Worm (Caenorhabditis elegans): ENCODE measurements around the gene F32H5.1.

F32H5.1 gene

ce11 chrV:13371336-13371735, 13.5 kb upstream of the F32H5.1 start:
- TF ChIP-seq tag-97 (GFP tag; IDR thresholded peaks at IDR 0.05) (no peak), nhr-11 (tag; optimal IDR thresholded peaks at IDR 0.05) (no peak), pha-4 (GFP tag; IDR thresholded peaks at IDR 0.05) (no peak), pha-4 (tag; optimal IDR thresholded peaks at IDR 0.05) (no peak), cey-2 (tag; optimal IDR thresholded peaks at IDR 0.05; ENCODE audit: borderline replicate concordance, insufficient read depth) (peak; percentile 1), fkh-10 (GFP tag; optimal IDR thresholded peaks at IDR 0.05) (no peak), lin-1 (GFP tag; IDR thresholded peaks at IDR 0.05) (no peak), mep-1 (tag; optimal IDR thresholded peaks at IDR 0.05) (peak; percentile 74), daf-12 (tag; optimal IDR thresholded peaks at IDR 0.05) (no peak), lsy-2 (tag; optimal IDR thresholded peaks at IDR 0.05) (peak; percentile 21 to 43), ctbp-1 (GFP tag; IDR thresholded peaks at IDR 0.05) (no peak), zip-11 (GFP tag; IDR thresholded peaks at IDR 0.05) (no peak), madf-5 (GFP tag; IDR thresholded peaks at IDR 0.05) (0 out of 4 replicates have a peak, but pooled peaks of 1 of the 2 experiments have one; percentile 44), egl-43 (GFP tag; IDR thresholded peaks at IDR 0.05) (no peak), lin-15B (tag; optimal IDR thresholded peaks at IDR 0.05) (no peak), F10B5.3 (tag; optimal IDR thresholded peaks at IDR 0.05) (no peak), ceh-32 (tag; optimal IDR thresholded peaks at IDR 0.05; ENCODE audit: poor library complexity) (no peak), zfp-2 (tag; optimal IDR thresholded peaks at IDR 0.05) (no peak), mxl-3 (GFP tag; optimal IDR thresholded peaks at IDR 0.05) (peak; percentile 57), gei-8 (GFP tag; optimal IDR thresholded peaks at IDR 0.05) (no peak), tra-1 (GFP tag; IDR thresholded peaks at IDR 0.05) (no peak), dpl-1 (GFP tag; optimal IDR thresholded peaks at IDR 0.05) (no peak), pqm-1 (tag; optimal IDR thresholded peaks at IDR 0.05) (no peak), lin-29 (GFP tag; IDR thresholded peaks at IDR 0.05) (no peak), dmd-9 (GFP tag; IDR thresholded peaks at IDR 0.05) (no peak), F44E2.7 (GFP tag; IDR thresholded peaks at IDR 0.05) (no peak), hlh-11 (tag; optimal IDR thresholded peaks at IDR 0.05) (peak; percentile 72), nhr-102 (tag; optimal IDR thresholded peaks at IDR 0.05) (peak; percentile 6), Y75B8A.6 (GFP tag; IDR thresholded peaks at IDR 0.05) (no peak), Y48G9A.11 (GFP tag; IDR thresholded peaks at IDR 0.05) (no peak), aly-2 (tag; optimal IDR thresholded peaks at IDR 0.05) (no peak), ama-1 (optimal IDR thresholded peaks at IDR 0.05) (peak; percentile 46), daf-19 (GFP tag; conservative IDR thresholded peaks at IDR 0.05) (no peak), ceh-28 (tag; optimal IDR thresholded peaks at IDR 0.05) (no peak), dmd-8 (GFP tag; IDR thresholded peaks at IDR 0.05) (no peak), dmd-6 (GFP tag; IDR thresholded peaks at IDR 0.05) (peak; percentile 19; the same call in 1 of the 2 replicates), snpc-1.2 (GFP tag; IDR thresholded peaks at IDR 0.05) (no peak), fos-1 (tag; optimal IDR thresholded peaks at IDR 0.05) (no peak), spr-1 (tag; optimal IDR thresholded peaks at IDR 0.05) (no peak), unc-62 (GFP tag; optimal IDR thresholded peaks at IDR 0.05 in 1 of 2) (no peak), unc-62 (tag; optimal IDR thresholded peaks at IDR 0.05) (no peak), zag-1 (tag; optimal IDR thresholded peaks at IDR 0.05) (no peak), ztf-11 (tag; optimal IDR thresholded peaks at IDR 0.05) (no peak), mdt-29 (GFP tag; IDR thresholded peaks at IDR 0.05) (no peak), lin-13 (GFP tag; optimal IDR thresholded peaks at IDR 0.05) (no peak), nhr-48 (tag; optimal IDR thresholded peaks at IDR 0.05) (peak; percentile 62), lin-39 (tag; optimal IDR thresholded peaks at IDR 0.05) (no peak), sdz-12 (GFP tag; optimal IDR thresholded peaks at IDR 0.05) (no peak), ceh-20 (GFP tag; IDR thresholded peaks at IDR 0.05) (no peak), dve-1 (tag; optimal IDR thresholded peaks at IDR 0.05; ENCODE audit: insufficient read depth) (peak; percentile 26), ZK337.2 (GFP tag; IDR thresholded peaks at IDR 0.05) (no peak), egl-27 (tag; optimal IDR thresholded peaks at IDR 0.05) (no peak)

Measured in whole organism, L4 larva.